Fruit fly (Drosophila melanogaster) whole organism, prepupa: ENCODE measurements around the gene zetaCOP.

Experiments used
- Blimp-1 ChIP-seq: fragments of 200-800 bp; sonication (Bioruptor generic); optimal IDR thresholded peaks from 3 replicates; lab custom pipeline; 2017; ENCODE audit warnings: missing biosample characterization, missing genetic modification characterization, mild to moderate bottlenecking, moderate library complexity, missing genetic modification reagents
- CG10631 ChIP-seq: fragments of 200-800 bp; sonication (Bioruptor generic); optimal IDR thresholded peaks from 2 replicates; lab custom pipeline; 2016; ENCODE audit warnings: missing biosample characterization, missing genetic modification characterization
- CG10669 ChIP-seq: fragments of 200-800 bp; sonication (Bioruptor generic); optimal IDR thresholded peaks from 3 replicates; lab custom pipeline; 2018; ENCODE audit warnings: missing biosample characterization, mild to moderate bottlenecking, missing genetic modification characterization, moderate library complexity
- CG11294 ChIP-seq: fragments of 200-800 bp; sonication (Bioruptor generic); IDR thresholded peaks from 2 replicates; pipeline ENCODE4 v1.3.6; 2022; ENCODE audit warnings: missing biosample characterization, missing genetic modification characterization
- CG11762 ChIP-seq: fragments of 200-800 bp; sonication (Bioruptor generic); optimal IDR thresholded peaks from 3 replicates; lab custom pipeline; 2016; ENCODE audit warnings: missing biosample characterization, missing genetic modification characterization; ENCODE audit not compliant: insufficient read depth
- CG11902 ChIP-seq: fragments of 200-800 bp; sonication (Bioruptor generic); optimal IDR thresholded peaks from 3 replicates; lab custom pipeline; 2016; ENCODE audit warnings: missing biosample characterization, missing genetic modification characterization
- CG15336 ChIP-seq: fragments of 200-800 bp; sonication (Bioruptor generic); IDR thresholded peaks from 2 replicates; pipeline ENCODE4 v1.3.6; 2022; ENCODE audit warnings: missing biosample characterization, missing genetic modification characterization
- CG1621 ChIP-seq: fragments of 200-800 bp; sonication (Bioruptor generic); optimal IDR thresholded peaks from 3 replicates; lab custom pipeline; 2018; ENCODE audit warnings: missing biosample characterization, mild to moderate bottlenecking, missing genetic modification characterization
- CG16779 ChIP-seq: fragments of 200-800 bp; sonication (Bioruptor generic); optimal IDR thresholded peaks from 3 replicates; lab custom pipeline; 2017; ENCODE audit warnings: missing biosample characterization, mild to moderate bottlenecking, missing genetic modification characterization
- CG3032 ChIP-seq: fragments of 200-800 bp; optimal IDR thresholded peaks from 2 replicates; lab custom pipeline; 2019; ENCODE audit warnings: missing biosample characterization, mild to moderate bottlenecking, missing genetic modification characterization, moderate library complexity
- CG31627 ChIP-seq: fragments of 200-800 bp; sonication (Bioruptor generic); optimal IDR thresholded peaks from 3 replicates; lab custom pipeline; 2016; ENCODE audit warnings: missing biosample characterization, missing genetic modification characterization
- CG32006 ChIP-seq: fragments of 200-800 bp; sonication (Bioruptor generic); optimal IDR thresholded peaks from 3 replicates; lab custom pipeline; 2017; ENCODE audit warnings: missing biosample characterization, mild to moderate bottlenecking, missing genetic modification characterization
- CG34406 ChIP-seq: fragments of 200-800 bp; sonication (Bioruptor generic); optimal IDR thresholded peaks from 3 replicates; lab custom pipeline; 2016; ENCODE audit warnings: missing biosample characterization, missing genetic modification characterization
- CG3919 ChIP-seq: fragments of 200-800 bp; sonication (Bioruptor generic); optimal IDR thresholded peaks from 3 replicates; lab custom pipeline; 2016; ENCODE audit warnings: missing biosample characterization, missing genetic modification characterization
- CG4318 ChIP-seq: fragments of 200-800 bp; sonication (Bioruptor generic); optimal IDR thresholded peaks from 3 replicates; lab custom pipeline; 2017; ENCODE audit warnings: missing biosample characterization, mild to moderate bottlenecking, missing genetic modification characterization
- CG6163 ChIP-seq: fragments of 200-800 bp; sonication (Bioruptor generic); IDR thresholded peaks from 3 replicates; pipeline ENCODE4 v1.3.6; 2022; ENCODE audit warnings: missing biosample characterization, missing genetic modification characterization
- CG6276 ChIP-seq: fragments of 200-800 bp; sonication (Bioruptor generic); optimal IDR thresholded peaks from 2 replicates; lab custom pipeline; 2017; ENCODE audit warnings: missing biosample characterization, mild to moderate bottlenecking, missing genetic modification characterization
- CG6792 ChIP-seq: fragments of 200-800 bp; sonication (Bioruptor generic); optimal IDR thresholded peaks from 3 replicates; lab custom pipeline; 2016; ENCODE audit warnings: missing biosample characterization, missing genetic modification characterization
- CG6808 ChIP-seq: fragments of 200-800 bp; sonication (Bioruptor generic); optimal IDR thresholded peaks from 3 replicates; lab custom pipeline; 2017; ENCODE audit warnings: missing biosample characterization, missing genetic modification characterization, mild to moderate bottlenecking, moderate library complexity, missing genetic modification reagents
- CG6854 ChIP-seq: fragments of 200-800 bp; sonication (Bioruptor generic); optimal IDR thresholded peaks from 2 replicates; lab custom pipeline; 2017; ENCODE audit warnings: missing biosample characterization, mild to moderate bottlenecking, missing genetic modification characterization
- CG7368 ChIP-seq: fragments of 200-800 bp; sonication (Bioruptor generic); optimal IDR thresholded peaks from 3 replicates; lab custom pipeline; 2016; ENCODE audit warnings: missing biosample characterization, missing genetic modification characterization
- CG8119 ChIP-seq: fragments of 200-800 bp; sonication (Bioruptor generic); IDR thresholded peaks from 3 replicates; pipeline ENCODE4 v1.3.6; 2022; ENCODE audit warnings: missing biosample characterization, missing genetic modification characterization
- CG8319 ChIP-seq: fragments of 200-800 bp; sonication (Bioruptor generic); optimal IDR thresholded peaks from 3 replicates; lab custom pipeline; 2016; ENCODE audit warnings: missing biosample characterization, missing genetic modification characterization
- CG9139 ChIP-seq: fragments of 200-800 bp; sonication (Bioruptor generic); optimal IDR thresholded peaks from 3 replicates; lab custom pipeline; 2017; ENCODE audit warnings: missing biosample characterization, mild to moderate bottlenecking, missing genetic modification characterization
- Eip78C ChIP-seq: fragments of 200-800 bp; sonication (Bioruptor generic); peaks from one replicate; lab custom pipeline; 2016; ENCODE audit warnings: missing biosample characterization, missing genetic modification characterization
- Ets21C ChIP-seq: fragments of 200-800 bp; sonication (Bioruptor generic); optimal IDR thresholded peaks from 3 replicates; lab custom pipeline; 2016; ENCODE audit warnings: missing biosample characterization, missing genetic modification characterization
- Ets96B ChIP-seq: fragments of 200-800 bp; optimal IDR thresholded peaks from 2 replicates; lab custom pipeline; 2019; ENCODE audit warnings: missing biosample characterization, mild to moderate bottlenecking, missing genetic modification characterization, moderate library complexity
- Gug ChIP-seq: fragments of 200-800 bp; sonication (Bioruptor generic); IDR thresholded peaks from 2 replicates; pipeline ENCODE4 v1.3.6; 2022; ENCODE audit warnings: missing biosample characterization, missing genetic modification characterization
- Hr38 ChIP-seq: sonication (Bioruptor generic); optimal IDR thresholded peaks from 2 replicates; lab custom pipeline; 2016; ENCODE audit warnings: missing biosample characterization, missing genetic modification characterization
- Hr39 ChIP-seq: fragments of 200-800 bp; sonication (Bioruptor generic); optimal IDR thresholded peaks from 2 replicates; lab custom pipeline; 2016; ENCODE audit warnings: missing biosample characterization, missing genetic modification characterization
- Hr4 ChIP-seq: fragments of 200-800 bp; sonication (Bioruptor generic); optimal IDR thresholded peaks from 3 replicates; lab custom pipeline; 2016; ENCODE audit warnings: missing biosample characterization, missing genetic modification characterization
- Lpt ChIP-seq: fragments of 200-800 bp; sonication (Bioruptor generic); optimal IDR thresholded peaks from 3 replicates; lab custom pipeline; 2016; ENCODE audit warnings: missing biosample characterization, missing genetic modification characterization
- OdsH ChIP-seq: fragments of 200-800 bp; sonication (Bioruptor generic); optimal IDR thresholded peaks from 3 replicates; lab custom pipeline; 2016; ENCODE audit warnings: missing biosample characterization, missing genetic modification characterization
- Smox ChIP-seq: fragments of 200-800 bp; sonication (Bioruptor generic); optimal IDR thresholded peaks from 3 replicates; lab custom pipeline; 2016; ENCODE audit warnings: missing biosample characterization, missing genetic modification characterization
- Sox102F ChIP-seq: fragments of 200-800 bp; sonication (Bioruptor generic); optimal IDR thresholded peaks from 2 replicates; lab custom pipeline; 2016; ENCODE audit warnings: missing biosample characterization, mild to moderate bottlenecking, missing genetic modification characterization
- Sox14 ChIP-seq: fragments of 200-800 bp; sonication (Bioruptor generic); optimal IDR thresholded peaks from 3 replicates; lab custom pipeline; 2016; ENCODE audit warnings: missing biosample characterization, missing genetic modification characterization
- Sox15 ChIP-seq: fragments of 200-800 bp; sonication (Bioruptor generic); optimal IDR thresholded peaks from 3 replicates; lab custom pipeline; 2016; ENCODE audit warnings: missing biosample characterization, missing genetic modification characterization
- achi ChIP-seq: fragments of 200-800 bp; sonication (Bioruptor generic); optimal IDR thresholded peaks from 3 replicates; lab custom pipeline; 2016; ENCODE audit warnings: missing biosample characterization, missing genetic modification characterization
- acj6 ChIP-seq: fragments of 200-800 bp; sonication (Bioruptor generic); optimal IDR thresholded peaks from 3 replicates; lab custom pipeline; 2016; ENCODE audit warnings: missing biosample characterization, missing genetic modification characterization
- cyc ChIP-seq: fragments of 200-800 bp; sonication (Bioruptor generic); optimal IDR thresholded peaks from 3 replicates; lab custom pipeline; 2016; ENCODE audit warnings: missing biosample characterization, missing genetic modification characterization
- dac ChIP-seq: fragments of 200-800 bp; sonication (Bioruptor generic); optimal IDR thresholded peaks from 2 replicates; lab custom pipeline; 2017; ENCODE audit warnings: missing biosample characterization, mild to moderate bottlenecking, missing genetic modification characterization
- dsx ChIP-seq: fragments of 200-800 bp; optimal IDR thresholded peaks from 3 replicates; lab custom pipeline; 2019; ENCODE audit warnings: missing biosample characterization, mild to moderate bottlenecking, missing genetic modification characterization, moderate library complexity; ENCODE audit not compliant: poor library complexity, severe bottlenecking
- esn ChIP-seq: fragments of 200-800 bp; sonication (Bioruptor generic); optimal IDR thresholded peaks from 2 replicates; lab custom pipeline; 2016; ENCODE audit warnings: missing biosample characterization, mild to moderate bottlenecking, missing genetic modification characterization, moderate library complexity
- fd59A ChIP-seq: fragments of 200-800 bp; sonication (Bioruptor generic); optimal IDR thresholded peaks from 2 replicates; lab custom pipeline; 2017; ENCODE audit warnings: missing biosample characterization, mild to moderate bottlenecking, missing genetic modification characterization, missing genetic modification reagents
- fd85E ChIP-seq: fragments of 200-800 bp; sonication (Bioruptor generic); optimal IDR thresholded peaks from 3 replicates; lab custom pipeline; 2016; ENCODE audit warnings: missing biosample characterization, missing genetic modification characterization
- fkh ChIP-seq: fragments of 200-800 bp; sonication (Bioruptor generic); optimal IDR thresholded peaks from 3 replicates; lab custom pipeline; 2017; ENCODE audit warnings: missing biosample characterization, mild to moderate bottlenecking, missing genetic modification characterization, moderate library complexity
- lz ChIP-seq: fragments of 200-800 bp; sonication (Bioruptor generic); optimal IDR thresholded peaks from 3 replicates; lab custom pipeline; 2016; ENCODE audit warnings: missing biosample characterization, missing genetic modification characterization
- net ChIP-seq: fragments of 200-800 bp; sonication (Bioruptor generic); optimal IDR thresholded peaks from 3 replicates; lab custom pipeline; 2016; ENCODE audit warnings: missing biosample characterization, missing genetic modification characterization
- salr ChIP-seq, 2 experiments: fragments of 200-800 bp; sonication (Bioruptor generic); optimal IDR thresholded peaks; 3 replicates each; lab custom pipeline; 2016 to 2018; ENCODE audit warnings: missing biosample characterization in 2 of 2, missing genetic modification characterization in 2 of 2, mild to moderate bottlenecking in 1 of 2
- spab ChIP-seq: fragments of 200-800 bp; sonication (Bioruptor generic); optimal IDR thresholded peaks from 2 replicates; lab custom pipeline; 2017; ENCODE audit warnings: missing biosample characterization, mild to moderate bottlenecking, missing genetic modification characterization, missing genetic modification reagents
- ss ChIP-seq, 2 experiments: fragments of 200-800 bp; sonication (Bioruptor generic); optimal IDR thresholded peaks; 2 replicates in 1 of 2; 3 replicates in 1 of 2; lab custom pipeline; 2017 to 2018; ENCODE audit warnings: mild to moderate bottlenecking in 2 of 2, missing biosample characterization in 2 of 2, missing genetic modification characterization in 2 of 2, moderate library complexity in 1 of 2
- svp ChIP-seq: fragments of 200-800 bp; sonication (Bioruptor generic); peaks from one replicate; lab custom pipeline; 2016; ENCODE audit warnings: missing biosample characterization, missing genetic modification characterization
- vri ChIP-seq: fragments of 200-800 bp; sonication (Bioruptor generic); optimal IDR thresholded peaks from 3 replicates; lab custom pipeline; 2016; ENCODE audit warnings: missing biosample characterization, mild to moderate bottlenecking, missing genetic modification characterization

Gene zetaCOP

dm6 chr3L:16634529-16634928 lies 38.8 kb downstream of the zetaCOP start:
- no peak for TF ChIP-seq CG6276 (GFP tag; lab: Kevin White, UChicago)
- TF ChIP-seq CG15336 = no peak
- no peak for TF ChIP-seq salr (GFP tag; optimal IDR thresholded peaks at IDR 0.05; lab: Kevin White, UChicago)
- no peak for TF ChIP-seq CG16779 (tag; lab: Kevin White, UChicago)
- peak; percentile 21 for TF ChIP-seq cyc
- no peak for TF ChIP-seq svp (GFP tag; lab: Kevin White, UChicago)
- peak; percentile 23 for TF ChIP-seq CG10669 (GFP tag; lab: Kevin White, UChicago)
- TF ChIP-seq CG31627 (GFP tag; lab: Kevin White, UChicago) = no peak
- TF ChIP-seq CG11762 (GFP tag; lab: Kevin White, UChicago) = peak; percentile 16
- no peak for TF ChIP-seq Ets21C (GFP tag; lab: Kevin White, UChicago)
- TF ChIP-seq CG1621 (tag; lab: Kevin White, UChicago) = no peak
- peak; percentile 59 for TF ChIP-seq Eip78C (GFP tag; lab: Kevin White, UChicago)
- TF ChIP-seq lz (GFP tag; lab: Kevin White, UChicago) = peak; percentile 8
- no peak for TF ChIP-seq CG32006 (GFP tag; lab: Kevin White, UChicago)
- TF ChIP-seq Sox102F = no peak
- no peak for TF ChIP-seq fd59A (GFP tag; lab: Kevin White, UChicago)
- TF ChIP-seq Gug (GFP tag; lab: Robert Waterston, UW) = no peak
- TF ChIP-seq CG6163 = 0 out of 3 replicates have a peak, but pooled peaks have one; percentile 13
- peak; percentile 35 for TF ChIP-seq acj6 (GFP tag; lab: Kevin White, UChicago)
- no peak for TF ChIP-seq esn
- TF ChIP-seq CG3919 = peak; percentile 24
- TF ChIP-seq Ets96B = peak; percentile 45
- no peak for TF ChIP-seq Hr4 (GFP tag; lab: Kevin White, UChicago)
- TF ChIP-seq CG6792 (GFP tag; lab: Kevin White, UChicago) = peak; percentile 29
- no peak for TF ChIP-seq ss (GFP tag; optimal IDR thresholded peaks at IDR 0.05; lab: Kevin White, UChicago)
- TF ChIP-seq Lpt = no peak
- TF ChIP-seq CG34406 (GFP tag; lab: Kevin White, UChicago) = no peak
- no peak for TF ChIP-seq Blimp-1 (GFP tag; lab: Kevin White, UChicago)
- no peak for TF ChIP-seq dac (GFP tag; lab: Kevin White, UChicago)
- peak; percentile 16 for TF ChIP-seq spab (GFP tag; lab: Kevin White, UChicago)
- peak; percentile 23; the same call in 1 of the 3 replicates for TF ChIP-seq CG8119
- peak; percentile 6 for TF ChIP-seq CG8319 (GFP tag; lab: Kevin White, UChicago)
- no peak for TF ChIP-seq CG3032 (tag; lab: Kevin White, UChicago)
- TF ChIP-seq Hr39 (GFP tag; lab: Kevin White, UChicago) = no peak
- peak; percentile 28 for TF ChIP-seq CG10631
- no peak for TF ChIP-seq Hr38 (GFP tag; lab: Kevin White, UChicago)
- no peak for TF ChIP-seq fkh (GFP tag; lab: Kevin White, UChicago)
- TF ChIP-seq Smox (GFP tag; lab: Kevin White, UChicago) = no peak
- no peak for TF ChIP-seq net (GFP tag; lab: Kevin White, UChicago)
- TF ChIP-seq CG6854 (GFP tag; lab: Kevin White, UChicago) = no peak
- no peak for TF ChIP-seq CG9139
- no peak for TF ChIP-seq CG7368 (GFP tag; lab: Kevin White, UChicago)
- no peak for TF ChIP-seq CG11902
- no peak for TF ChIP-seq dsx (GFP tag; lab: Kevin White, UChicago)
- TF ChIP-seq Sox14 = peak; percentile 0
- TF ChIP-seq vri (GFP tag; lab: Kevin White, UChicago) = no peak
- no peak for TF ChIP-seq OdsH (GFP tag; lab: Kevin White, UChicago)
- no peak for TF ChIP-seq CG11294 (GFP tag; lab: Robert Waterston, UW)
- no peak for TF ChIP-seq fd85E (GFP tag; lab: Kevin White, UChicago)
- TF ChIP-seq CG6808 (GFP tag; lab: Kevin White, UChicago) = no peak
- TF ChIP-seq achi = peak; percentile 31
- TF ChIP-seq CG4318 (GFP tag; lab: Kevin White, UChicago) = no peak
- no peak for TF ChIP-seq Sox15 (GFP tag; lab: Kevin White, UChicago)
